Fruit fly (Drosophila melanogaster) S2 (cell line): ENCODE data around the gene CG14777.

Experiments
- CG8478 ChIP-seq: fragments of >200 bp; optimal IDR thresholded peaks from 2 replicates; lab custom pipeline; 2018
- CTCF ChIP-seq, 2 experiments: fragments of >200 bp; optimal IDR thresholded peaks; 2 replicates each; lab custom pipeline; 2018

- TF ChIP-seq CTCF (optimal IDR thresholded peaks at IDR 0.05; lab: Kevin White, UChicago): no peak
- TF ChIP-seq CG8478: no peak
Measured at dm6 chrX:1507751-1508150, 41.8 kb downstream of the CG14777 start, which contains the start of gene Nmdar2.
